Worm (Caenorhabditis elegans) whole organism, L4 larva: ENCODE measurements around the gene mmcm-1.

Experiments
- F10B5.3 ChIP-seq: sonication (generic microtip); optimal IDR thresholded peaks from 2 replicates; lab custom pipeline; 2016; ENCODE audit warnings: mild to moderate bottlenecking, missing genetic modification characterization, missing compliant biosample characterization
- F26F4.8 ChIP-seq: fragments of 200-800 bp; sonication (Bioruptor generic); conservative IDR thresholded peaks from 2 replicates; pipeline ENCODE4 v1.3.6; 2022; ENCODE audit warnings: missing genetic modification characterization, missing compliant biosample characterization
- T20F7.1 ChIP-seq: fragments of 200-800 bp; sonication (Bioruptor generic); optimal IDR thresholded peaks from 2 replicates; lab custom pipeline; 2018; ENCODE audit warnings: mild to moderate bottlenecking, missing genetic modification characterization, missing compliant biosample characterization
- T26A8.4 ChIP-seq: fragments of 200-800 bp; sonication (Bioruptor generic); IDR thresholded peaks from 2 replicates; pipeline ENCODE4 v1.3.6; 2022; ENCODE audit warnings: missing genetic modification characterization, missing compliant biosample characterization
- Y48G9A.11 ChIP-seq: fragments of 200-800 bp; sonication (Bioruptor generic); IDR thresholded peaks from 2 replicates; pipeline ENCODE4 v1.3.6; 2022; ENCODE audit warnings: missing genetic modification reagents, missing genetic modification characterization, missing compliant biosample characterization
- ZK337.2 ChIP-seq: fragments of 200-800 bp; sonication (Bioruptor generic); IDR thresholded peaks from 2 replicates; pipeline ENCODE4 v1.3.6; 2022; ENCODE audit warnings: missing genetic modification reagents, missing genetic modification characterization, missing compliant biosample characterization
- aha-1 ChIP-seq: fragments of 150-350 bp; peaks from one replicate; lab custom pipeline; 2014; ENCODE audit warnings: missing biosample characterization, missing genetic modification characterization
- cey-2 ChIP-seq: sonication (generic microtip); optimal IDR thresholded peaks from 3 replicates; lab custom pipeline; 2017; ENCODE audit warnings: missing genetic modification characterization, mild to moderate bottlenecking, missing compliant biosample characterization, antibody characterized with exemption, borderline replicate concordance; ENCODE audit not compliant: insufficient read depth
- daf-16 ChIP-seq, 3 experiments: sonication (generic microtip); optimal IDR thresholded peaks; 2 replicates each; lab custom pipeline; 2016 to 2017; ENCODE audit warnings: missing genetic modification characterization in 3 of 3, missing genetic modification reagents in 3 of 3, mild to moderate bottlenecking in 2 of 3, missing compliant biosample characterization in 2 of 3, missing biosample characterization in 1 of 3, moderate library complexity in 1 of 3
- daf-8 ChIP-seq: fragments of 200-800 bp; sonication (Bioruptor generic); IDR thresholded peaks from 2 replicates; pipeline ENCODE4 v1.3.6; 2022; ENCODE audit warnings: missing genetic modification characterization, missing compliant biosample characterization
- dmd-6 ChIP-seq: fragments of 200-800 bp; sonication (Bioruptor generic); IDR thresholded peaks from 2 replicates; pipeline ENCODE4 v1.3.6; 2022; ENCODE audit warnings: missing genetic modification reagents, missing genetic modification characterization, missing compliant biosample characterization
- dmd-9 ChIP-seq: fragments of 200-800 bp; sonication (Bioruptor generic); IDR thresholded peaks from 2 replicates; pipeline ENCODE4 v1.3.6; 2022; ENCODE audit warnings: missing genetic modification reagents, missing genetic modification characterization, missing compliant biosample characterization
- dpl-1 ChIP-seq: fragments of 150-350 bp; optimal IDR thresholded peaks from 2 replicates; lab custom pipeline; 2014; ENCODE audit warnings: missing biosample characterization, missing genetic modification reagents, missing genetic modification characterization
- dve-1 ChIP-seq: sonication (generic microtip); optimal IDR thresholded peaks from 2 replicates; lab custom pipeline; 2017; ENCODE audit warnings: antibody characterized with exemption, mild to moderate bottlenecking, missing genetic modification characterization, missing compliant biosample characterization; ENCODE audit not compliant: insufficient read depth
- egl-27 ChIP-seq: sonication (generic microtip); optimal IDR thresholded peaks from 3 replicates; lab custom pipeline; 2017; ENCODE audit warnings: missing biosample characterization, missing genetic modification reagents, missing genetic modification characterization
- hif-1 ChIP-seq, 2 experiments: sonication (generic microtip); optimal IDR thresholded peaks; 2 replicates each; lab custom pipeline; 2016 to 2017; ENCODE audit warnings: missing compliant biosample characterization in 2 of 2, missing genetic modification characterization in 2 of 2, missing genetic modification reagents in 2 of 2, missing genotype in 2 of 2, mild to moderate bottlenecking in 1 of 2
- hlh-11 ChIP-seq: fragments of 200-800 bp; sonication (Bioruptor generic); optimal IDR thresholded peaks from 2 replicates; lab custom pipeline; 2018; ENCODE audit warnings: mild to moderate bottlenecking, missing genetic modification characterization, missing compliant biosample characterization
- hmg-1.1 ChIP-seq: fragments of 200-800 bp; sonication (Bioruptor generic); IDR thresholded peaks from 2 replicates; pipeline ENCODE4 v1.3.6; 2022; ENCODE audit warnings: missing genetic modification reagents, missing genetic modification characterization, missing compliant biosample characterization
- jun-1 ChIP-seq: fragments of 150-350 bp; optimal IDR thresholded peaks from 2 replicates; lab custom pipeline; 2014; ENCODE audit warnings: missing biosample characterization, missing genetic modification reagents, missing genetic modification characterization
- lin-39 ChIP-seq: fragments of 150-350 bp; optimal IDR thresholded peaks from 2 replicates; lab custom pipeline; 2014; ENCODE audit warnings: missing biosample characterization, missing genetic modification reagents, missing genetic modification characterization
- mxl-3 ChIP-seq: fragments of 200-800 bp; sonication (Bioruptor generic); optimal IDR thresholded peaks from 2 replicates; lab custom pipeline; 2018; ENCODE audit warnings: mild to moderate bottlenecking, missing genetic modification characterization, missing compliant biosample characterization
- nhr-11 ChIP-seq: fragments of 150-350 bp; optimal IDR thresholded peaks from 2 replicates; lab custom pipeline; 2014; ENCODE audit warnings: missing biosample characterization, missing genetic modification characterization
- nhr-111 ChIP-seq: fragments of 200-800 bp; sonication (Bioruptor generic); optimal IDR thresholded peaks from 2 replicates; lab custom pipeline; 2018; ENCODE audit warnings: mild to moderate bottlenecking, missing genetic modification characterization, missing compliant biosample characterization
- nhr-28 ChIP-seq: fragments of 150-350 bp; optimal IDR thresholded peaks from 2 replicates; lab custom pipeline; 2014; ENCODE audit warnings: missing biosample characterization, missing genetic modification characterization
- nhr-42 ChIP-seq: fragments of 200-800 bp; sonication (Bioruptor generic); IDR thresholded peaks from 2 replicates; pipeline ENCODE4 v1.3.6; 2022; ENCODE audit warnings: missing genetic modification characterization, missing compliant biosample characterization
- php-3 ChIP-seq: fragments of 200-800 bp; sonication (Bioruptor generic); IDR thresholded peaks from 2 replicates; pipeline ENCODE4 v1.3.6; 2022; ENCODE audit warnings: missing genetic modification reagents, missing genetic modification characterization, missing compliant biosample characterization
- pqm-1 ChIP-seq: sonication (generic microtip); optimal IDR thresholded peaks from 2 replicates; lab custom pipeline; 2017; ENCODE audit warnings: missing biosample characterization, missing genetic modification characterization
- spr-1 ChIP-seq: sonication (generic microtip); optimal IDR thresholded peaks from 2 replicates; lab custom pipeline; 2016; ENCODE audit warnings: mild to moderate bottlenecking, missing genetic modification characterization, missing compliant biosample characterization
- unc-62 ChIP-seq, 3 experiments: fragments of 150-350 bp in 1 of 3; sonication (generic microtip); optimal IDR thresholded peaks in 2 of 3; peaks in 1 of 3; 1 replicate in 1 of 3; 2 replicates in 2 of 3; lab custom pipeline; 2014 to 2017; ENCODE audit warnings: missing biosample characterization in 3 of 3, missing genetic modification characterization in 3 of 3, missing genetic modification reagents in 3 of 3, missing genotype in 1 of 3
- vab-7 ChIP-seq: fragments of 200-800 bp; sonication (Bioruptor generic); IDR thresholded peaks from 2 replicates; pipeline ENCODE4 v1.3.6; 2022; ENCODE audit warnings: missing genetic modification reagents, missing genetic modification characterization, missing compliant biosample characterization
- zfp-3 ChIP-seq: fragments of 200-800 bp; sonication (Bioruptor generic); conservative IDR thresholded peaks from 2 replicates; pipeline ENCODE4 v1.3.6; 2022; ENCODE audit warnings: missing genetic modification reagents, missing genetic modification characterization, missing compliant biosample characterization

Gene mmcm-1

ce11 chrIII:3927450-3927849, 20.0 kb upstream of the mmcm-1 start:
- TF ChIP-seq hmg-1.1 (0 out of 2 replicates have a peak, but pooled peaks have one; percentile 26), daf-16 (GFP tag; optimal IDR thresholded peaks at IDR 0.05; lab: Kevin White, UChicago) (peak in 1 of 2 experiments; percentile 42), daf-16 (tag; optimal IDR thresholded peaks at IDR 0.05; lab: Kevin White, UChicago) (no peak), egl-27 (tag; lab: Kevin White, UChicago) (no peak), mxl-3 (GFP tag; lab: Kevin White, UChicago) (peak; percentile 28), jun-1 (tag; lab: Kevin White, UChicago) (no peak), nhr-11 (tag; lab: Kevin White, UChicago) (peak; percentile 67), hlh-11 (peak; percentile 50)

ce11 chrIII:3926801-3927200, 19.3 kb upstream of the mmcm-1 start:
- TF ChIP-seq nhr-42 (GFP tag; lab: Robert Waterston, UW), result no peak
- peak; percentile 54 for TF ChIP-seq pqm-1 (tag; lab: Kevin White, UChicago)
- TF ChIP-seq jun-1 (tag; lab: Kevin White, UChicago), result no peak
- TF ChIP-seq F10B5.3 (tag; lab: Kevin White, UChicago), result no peak
- no peak for TF ChIP-seq dve-1 (tag; lab: Kevin White, UChicago)
- no peak for TF ChIP-seq daf-8 (GFP tag; lab: Robert Waterston, UW)

- TF ChIP-seq dve-1 (tag; lab: Kevin White, UChicago), result no peak
- no peak for TF ChIP-seq T26A8.4
Measured at ce11 chrIII:3926116-3926515, 18.6 kb upstream of the mmcm-1 start, which contains the start of gene ZK1058.9. Gene ZK1058.9 (minus strand): TSS chrIII:3926216.

ce11 chrIII:3921646-3922328, 14.3 kb upstream of the mmcm-1 start, which contains the start of the genes metl-6 and nit-1:
Gene metl-6 (minus strand): TSS chrIII:3921711.
Gene nit-1 (plus strand): TSS chrIII:3922207.
- peak; percentile 74 for TF ChIP-seq dpl-1 (GFP tag; lab: Kevin White, UChicago)
- no peak for TF ChIP-seq F26F4.8 (GFP tag; lab: Robert Waterston, UW)
- TF ChIP-seq dve-1 (tag; lab: Kevin White, UChicago), result peak; percentile 13
- peak; percentile 68 to 95 for TF ChIP-seq hif-1 (tag; optimal IDR thresholded peaks at IDR 0.05; lab: Kevin White, UChicago)
- no peak for TF ChIP-seq spr-1 (tag; lab: Kevin White, UChicago)
- TF ChIP-seq nhr-28 (tag; lab: Kevin White, UChicago), result peak; percentile 84
- no peak for TF ChIP-seq egl-27 (tag; lab: Kevin White, UChicago)
- peak; percentile 82 for TF ChIP-seq T20F7.1 (GFP tag; lab: Kevin White, UChicago)
- TF ChIP-seq aha-1, result peak; percentile 97
- TF ChIP-seq daf-16 (GFP tag; optimal IDR thresholded peaks at IDR 0.05; lab: Kevin White, UChicago), result no peak
- TF ChIP-seq daf-16 (tag; optimal IDR thresholded peaks at IDR 0.05; lab: Kevin White, UChicago), result peak; percentile 39
- TF ChIP-seq ZK337.2 (GFP tag; lab: Robert Waterston, UW), result no peak
- peak; percentile 21; the same call in 1 of the 2 replicates for TF ChIP-seq dmd-6 (GFP tag; lab: Robert Waterston, UW)
- TF ChIP-seq Y48G9A.11 (GFP tag; lab: Robert Waterston, UW), result 0 out of 2 replicates have a peak, but pooled peaks have one; percentile 22
- no peak for TF ChIP-seq lin-39 (tag; lab: Kevin White, UChicago)
- no peak for TF ChIP-seq dmd-9 (GFP tag; lab: Robert Waterston, UW)
- TF ChIP-seq, all 104 proteins: peak for 9

ce11 chrIII:3918569-3918968, 11.1 kb upstream of the mmcm-1 start, which contains the start of gene ZK1058.3:
Gene ZK1058.3 (plus strand): TSS chrIII:3918869.
- TF ChIP-seq nhr-111 (GFP tag; lab: Kevin White, UChicago) (no peak), vab-7 (GFP tag; lab: Robert Waterston, UW) (no peak), cey-2 (tag; lab: Kevin White, UChicago) (no peak), php-3 (GFP tag; lab: Robert Waterston, UW) (no peak), egl-27 (tag; lab: Kevin White, UChicago) (no peak), zfp-3 (GFP tag; lab: Robert Waterston, UW) (0 out of 2 replicates have a peak, but pooled peaks have one; percentile 37), unc-62 (GFP tag; optimal IDR thresholded peaks at IDR 0.05 in 1 of 2; lab: Kevin White, UChicago) (peak in 1 of 2 experiments; percentile 77), unc-62 (tag; optimal IDR thresholded peaks at IDR 0.05; lab: Kevin White, UChicago) (no peak)
